Worm (Caenorhabditis elegans) whole organism, L2 larva: ENCODE data around the gene F25E5.9.

Source experiments
- elt-3 ChIP-seq: sonication (generic microtip); optimal IDR thresholded peaks from 2 replicates; lab custom pipeline; 2017; ENCODE audit warnings: missing biosample characterization, missing genetic modification characterization
- snpc-4 ChIP-seq: fragments of 150-350 bp; optimal IDR thresholded peaks from 2 replicates; lab custom pipeline; 2014; ENCODE audit warnings: missing biosample characterization, missing genetic modification characterization
- unc-55 ChIP-seq: fragments of 150-350 bp; sonication (generic microtip); optimal IDR thresholded peaks from 3 replicates; lab custom pipeline; 2014; ENCODE audit warnings: missing biosample characterization, missing genetic modification reagents, missing genetic modification characterization

DNA sequence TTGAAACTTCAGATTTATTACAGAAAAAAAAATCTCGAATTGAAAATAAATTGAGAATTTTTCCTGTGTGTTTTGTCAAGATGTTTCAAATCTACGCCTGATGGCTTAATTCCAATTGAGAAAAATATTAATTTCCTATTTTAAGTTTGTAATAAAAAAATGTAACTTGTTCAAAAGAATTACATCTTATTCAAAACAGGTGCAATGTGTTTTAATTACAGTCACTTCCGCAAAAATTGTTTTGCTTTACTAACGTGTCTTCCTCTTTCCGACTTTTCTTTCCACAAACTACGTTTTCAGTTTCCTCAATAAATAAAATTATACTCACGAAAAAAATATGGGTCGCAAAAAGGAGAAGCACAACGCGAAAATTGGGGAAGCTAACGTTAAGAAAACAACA is 266 bp upstream of the F25E5.9 start, which contains the start of gene F25E5.16:
- no peak for TF ChIP-seq unc-55 (GFP tag; lab: Kevin White, UChicago)
- TF ChIP-seq elt-3 (tag; lab: Kevin White, UChicago) = no peak
- TF ChIP-seq snpc-4 (tag; lab: Kevin White, UChicago) = no peak
